Worm (Caenorhabditis elegans) whole organism, L2 larva: ENCODE results near the gene T06A10.106.
A peak's percentile ranks its signal among the peaks of the same experiment; 100 is the strongest.
"Not testable (repeated sequence)": the region's sequence is repeated elsewhere in the genome, so short reads cannot be mapped to it uniquely, and the experiment has no call there.

ENCODE experiments used
- F13H6.1 ChIP-seq: sonication (generic microtip); optimal IDR thresholded peaks from 2 replicates; lab custom pipeline; 2016; ENCODE audit warnings: missing genetic modification characterization, missing compliant biosample characterization
- Y55F3AM.14 ChIP-seq: fragments of 200-800 bp; sonication (Bioruptor generic); optimal IDR thresholded peaks from 2 replicates; lab custom pipeline; 2018; ENCODE audit warnings: mild to moderate bottlenecking, missing genetic modification characterization, missing compliant biosample characterization
- ZK546.5 ChIP-seq: sonication (generic microtip); optimal IDR thresholded peaks from 2 replicates; lab custom pipeline; 2017; ENCODE audit warnings: missing biosample characterization, missing genetic modification characterization
- ceh-16 ChIP-seq: fragments of 150-350 bp; optimal IDR thresholded peaks from 2 replicates; lab custom pipeline; 2014; ENCODE audit warnings: missing biosample characterization, missing genetic modification characterization
- ceh-82 ChIP-seq: fragments of 150-350 bp; optimal IDR thresholded peaks from 2 replicates; lab custom pipeline; 2014; ENCODE audit warnings: missing biosample characterization, missing genetic modification characterization
- crh-2 ChIP-seq: sonication (generic microtip); optimal IDR thresholded peaks from 2 replicates; lab custom pipeline; 2017; ENCODE audit warnings: missing biosample characterization, missing genetic modification characterization
- dmd-4 ChIP-seq: sonication (generic microtip); optimal IDR thresholded peaks from 2 replicates; lab custom pipeline; 2017; ENCODE audit warnings: missing biosample characterization, missing genetic modification characterization
- egl-27 ChIP-seq: sonication (generic microtip); optimal IDR thresholded peaks from 3 replicates; lab custom pipeline; 2017; ENCODE audit warnings: missing biosample characterization, missing genetic modification reagents, missing genetic modification characterization
- elt-1 ChIP-seq: fragments of 150-350 bp; optimal IDR thresholded peaks from 2 replicates; lab custom pipeline; 2014; ENCODE audit warnings: missing biosample characterization, missing genetic modification characterization
- elt-3 ChIP-seq: sonication (generic microtip); optimal IDR thresholded peaks from 2 replicates; lab custom pipeline; 2017; ENCODE audit warnings: missing biosample characterization, missing genetic modification characterization
- fos-1 ChIP-seq: fragments of 150-350 bp; optimal IDR thresholded peaks from 2 replicates; lab custom pipeline; 2014; ENCODE audit warnings: missing biosample characterization, missing genetic modification characterization
- gmeb-1 ChIP-seq: fragments of 150-350 bp; optimal IDR thresholded peaks from 2 replicates; lab custom pipeline; 2014; ENCODE audit warnings: missing biosample characterization, missing genetic modification characterization
- lin-11 ChIP-seq: fragments of 150-350 bp; sonication (generic microtip); optimal IDR thresholded peaks from 2 replicates; lab custom pipeline; 2014; ENCODE audit warnings: missing biosample characterization, missing genetic modification characterization, inconsistent platforms, mixed read lengths
- lin-13 ChIP-seq: fragments of 150-350 bp; optimal IDR thresholded peaks from 2 replicates; lab custom pipeline; 2014; ENCODE audit warnings: missing biosample characterization, missing genetic modification reagents, missing genetic modification characterization
- lin-39 ChIP-seq: fragments of 150-350 bp; optimal IDR thresholded peaks from 2 replicates; lab custom pipeline; 2014; ENCODE audit warnings: missing biosample characterization, missing genetic modification reagents, missing genetic modification characterization
- lsy-2 ChIP-seq, 2 experiments: fragments of 150-350 bp in 1 of 2; sonication (generic microtip) in 1 of 2; optimal IDR thresholded peaks; 2 replicates each; lab custom pipeline; 2014 to 2017; ENCODE audit warnings: missing biosample characterization in 2 of 2, missing genetic modification characterization in 2 of 2
- mab-5 ChIP-seq: fragments of 150-350 bp; optimal IDR thresholded peaks from 2 replicates; lab custom pipeline; 2014; ENCODE audit warnings: missing biosample characterization, missing genetic modification characterization
- mbf-1 ChIP-seq: sonication (generic microtip); optimal IDR thresholded peaks from 2 replicates; lab custom pipeline; 2017; ENCODE audit warnings: missing biosample characterization, missing genetic modification characterization
- nhr-10 ChIP-seq: sonication (generic microtip); optimal IDR thresholded peaks from 2 replicates; lab custom pipeline; 2017; ENCODE audit warnings: missing biosample characterization, missing genetic modification characterization
- nhr-11 ChIP-seq: fragments of 150-350 bp; optimal IDR thresholded peaks from 2 replicates; lab custom pipeline; 2014; ENCODE audit warnings: missing biosample characterization, missing genetic modification characterization
- nhr-12 ChIP-seq: fragments of 150-350 bp; optimal IDR thresholded peaks from 2 replicates; lab custom pipeline; 2014; ENCODE audit warnings: missing biosample characterization, missing genetic modification characterization
- nhr-129 ChIP-seq: fragments of 150-350 bp; optimal IDR thresholded peaks from 2 replicates; lab custom pipeline; 2014; ENCODE audit warnings: missing biosample characterization, missing genetic modification characterization
- nhr-21 ChIP-seq: fragments of 150-350 bp; optimal IDR thresholded peaks from 2 replicates; lab custom pipeline; 2014; ENCODE audit warnings: missing biosample characterization, missing genetic modification characterization
- nhr-237 ChIP-seq: fragments of 150-350 bp; optimal IDR thresholded peaks from 2 replicates; lab custom pipeline; 2014; ENCODE audit warnings: missing biosample characterization, missing genetic modification characterization
- nhr-6 ChIP-seq: fragments of 150-350 bp; optimal IDR thresholded peaks from 2 replicates; lab custom pipeline; 2014; ENCODE audit warnings: missing biosample characterization, missing genetic modification characterization
- peb-1 ChIP-seq: fragments of 150-350 bp; optimal IDR thresholded peaks from 2 replicates; lab custom pipeline; 2014; ENCODE audit warnings: missing biosample characterization, missing genetic modification characterization
- sem-4 ChIP-seq: fragments of 150-350 bp; optimal IDR thresholded peaks from 2 replicates; lab custom pipeline; 2014; ENCODE audit warnings: missing biosample characterization, missing genetic modification reagents, missing genetic modification characterization
- sma-3 ChIP-seq: sonication (generic microtip); optimal IDR thresholded peaks from 2 replicates; lab custom pipeline; 2016; ENCODE audit warnings: missing genetic modification reagents, missing genetic modification characterization, missing compliant biosample characterization
- unc-39 ChIP-seq: fragments of 150-350 bp; optimal IDR thresholded peaks from 2 replicates; lab custom pipeline; 2014; ENCODE audit warnings: missing biosample characterization, missing genetic modification characterization
- unc-55 ChIP-seq: fragments of 150-350 bp; sonication (generic microtip); optimal IDR thresholded peaks from 3 replicates; lab custom pipeline; 2014; ENCODE audit warnings: missing biosample characterization, missing genetic modification reagents, missing genetic modification characterization
- zag-1 ChIP-seq: fragments of 150-350 bp; optimal IDR thresholded peaks from 2 replicates; lab custom pipeline; 2014; ENCODE audit warnings: missing biosample characterization, missing genetic modification characterization
- ztf-1 ChIP-seq: fragments of 200-800 bp; sonication (Bioruptor generic); conservative IDR thresholded peaks from 2 replicates; pipeline ENCODE4 v1.3.6; 2022; ENCODE audit warnings: missing genetic modification characterization, missing compliant biosample characterization

The T06A10.106 gene

ce11 chrIV:16854790-16855189 is 14.0 kb downstream of the T06A10.106 start, which contains the start of gene map-2:
TSS of gene map-2 (minus strand) at chrIV:16854890.
- TF ChIP-seq nhr-6 (tag; lab: Kevin White, UChicago), result no peak
- no peak for TF ChIP-seq elt-3
- no peak for TF ChIP-seq fos-1 (tag; lab: Kevin White, UChicago)
- TF ChIP-seq, all 48 proteins: peak for 0

ce11 chrIV:16845376-16845775 is 23.4 kb downstream of the T06A10.106 start:
- TF ChIP-seq gmeb-1 (tag; lab: Kevin White, UChicago), result peak; percentile 43
- TF ChIP-seq Y55F3AM.14 (GFP tag; lab: Kevin White, UChicago), result peak; percentile 11
- peak; percentile 43 to 71 for TF ChIP-seq lsy-2 (tag; optimal IDR thresholded peaks at IDR 0.05; lab: Kevin White, UChicago)
- peak; percentile 13 for TF ChIP-seq sma-3 (GFP tag; lab: Kevin White, UChicago)
- TF ChIP-seq F13H6.1 (tag; lab: Kevin White, UChicago), result peak; percentile 65
- TF ChIP-seq unc-55, result peak; percentile 25
- TF ChIP-seq, all 48 proteins: peak for 6; not testable (repeated sequence) for 42

ce11 chrIV:16842873-16843272 is 25.9 kb downstream of the T06A10.106 start, which contains the start of gene Y116A8A.150:
TSS of gene Y116A8A.150 (minus strand) at chrIV:16842973.
- TF ChIP-seq sem-4, unc-39, egl-27 (tag; lab: Kevin White, UChicago): not testable (repeated sequence)

ce11 chrIV:16831366-16831765 is 37.4 kb downstream of the T06A10.106 start, which contains the start of gene clec-194:
TSS of gene clec-194 (plus strand) at chrIV:16831666.
- TF ChIP-seq lin-39 (tag; lab: Kevin White, UChicago) (no peak), mbf-1 (tag; lab: Kevin White, UChicago) (no peak)

ce11 chrIV:16829896-16830295 is 38.9 kb downstream of the T06A10.106 start, which contains the start of gene Y116A8A.7:
TSS of gene Y116A8A.7 (plus strand) at chrIV:16830196.
- TF ChIP-seq zag-1 (tag; lab: Kevin White, UChicago) (no peak), mab-5 (no peak), nhr-21 (tag; lab: Kevin White, UChicago) (no peak), nhr-11 (tag; lab: Kevin White, UChicago) (no peak), sem-4 (tag; lab: Kevin White, UChicago) (no peak)

ce11 chrIV:16828698-16829097 is 40.1 kb downstream of the T06A10.106 start, which contains the start of gene Y116A8A.6:
TSS of gene Y116A8A.6 (minus strand) at chrIV:16828798.
- TF ChIP-seq nhr-237 (tag; lab: Kevin White, UChicago), result no peak
- TF ChIP-seq lin-13, result no peak
- TF ChIP-seq F13H6.1 (tag; lab: Kevin White, UChicago), result no peak
- no peak for TF ChIP-seq dmd-4 (tag; lab: Kevin White, UChicago)
- TF ChIP-seq fos-1 (tag; lab: Kevin White, UChicago), result no peak
- no peak for TF ChIP-seq lin-11 (tag; lab: Kevin White, UChicago)
- TF ChIP-seq peb-1 (tag; lab: Kevin White, UChicago), result no peak
- TF ChIP-seq ZK546.5 (tag; lab: Kevin White, UChicago), result no peak
- no peak for TF ChIP-seq elt-1
- no peak for TF ChIP-seq nhr-6 (tag; lab: Kevin White, UChicago)
- no peak for TF ChIP-seq nhr-10 (tag; lab: Kevin White, UChicago)
- no peak for TF ChIP-seq ztf-1
- TF ChIP-seq crh-2 (tag; lab: Kevin White, UChicago), result no peak
- no peak for TF ChIP-seq sma-3 (GFP tag; lab: Kevin White, UChicago)
- no peak for TF ChIP-seq ceh-82 (tag; lab: Kevin White, UChicago)
- no peak for TF ChIP-seq lin-39 (tag; lab: Kevin White, UChicago)
- no peak for TF ChIP-seq nhr-129 (tag; lab: Kevin White, UChicago)
- TF ChIP-seq, all 48 proteins: peak for 0

ce11 chrIV:16822529-16822928 is 46.3 kb downstream of the T06A10.106 start, which contains the start of gene Y116A8A.4:
TSS of gene Y116A8A.4 (plus strand) at chrIV:16822829.
- TF ChIP-seq nhr-12 (tag; lab: Kevin White, UChicago) (no peak), ceh-16 (tag; lab: Kevin White, UChicago) (no peak)
- TF ChIP-seq, all 48 proteins: peak for 0
